Fruit fly (Drosophila melanogaster) S2 (cell line): ENCODE results near the gene Tim17b2.

Experiments
- CG8478 ChIP-seq: fragments of >200 bp; optimal IDR thresholded peaks from 2 replicates; lab custom pipeline; 2018
- CTCF ChIP-seq, 2 experiments: fragments of >200 bp; optimal IDR thresholded peaks; 2 replicates each; lab custom pipeline; 2018

Tim17b2 gene

DNA sequence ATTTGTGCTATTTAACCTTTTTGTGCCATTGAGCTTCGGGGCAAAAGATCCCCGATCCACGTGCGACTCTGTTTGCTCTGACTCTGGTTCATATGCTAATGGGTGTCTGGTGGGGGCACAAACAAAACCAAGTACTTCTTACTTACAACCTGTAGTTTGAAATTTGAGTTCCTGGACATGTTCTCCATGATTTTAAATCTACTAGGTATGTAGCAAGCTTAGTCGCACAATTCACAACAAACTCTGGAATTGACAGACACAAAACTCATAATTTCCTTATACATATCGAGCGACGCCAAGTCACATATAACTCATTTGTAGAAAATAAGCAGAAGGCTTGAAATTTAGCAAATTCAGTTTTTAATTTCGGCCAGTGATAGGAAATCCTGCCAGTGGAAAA is at the start of gene Tim17b2:
Tim17b2 (plus strand) TSS at position 301 of the 400 bp plus-strand sequence.
- TF ChIP-seq CTCF (optimal IDR thresholded peaks at IDR 0.05; lab: Kevin White, UChicago) (no peak), CG8478 (lab: Kevin White, UChicago) (no peak)

DNA sequence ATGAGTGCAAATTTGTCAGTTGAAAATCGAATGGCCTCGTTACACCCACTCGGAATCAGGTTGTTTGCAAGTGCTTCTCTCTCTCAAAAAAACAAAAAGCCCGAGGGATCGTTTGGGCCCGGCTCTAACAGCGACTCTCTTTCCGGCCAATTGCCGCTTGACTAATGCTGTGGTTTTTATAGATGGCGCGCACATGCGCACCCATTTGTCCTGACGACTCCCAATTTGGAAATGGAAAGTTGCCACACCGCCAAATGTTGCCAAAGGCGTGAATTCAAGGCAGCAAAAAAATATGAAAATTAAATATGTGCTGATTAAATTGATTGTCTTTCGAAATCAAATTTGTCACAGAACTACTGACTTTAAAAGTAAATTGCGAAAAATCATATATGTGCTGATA is 49.6 kb upstream of the Tim17b2 start:
- peak in 1 of 2 experiments; percentile 23 for TF ChIP-seq CTCF (optimal IDR thresholded peaks at IDR 0.05; lab: Kevin White, UChicago)
- no peak for TF ChIP-seq CG8478 (lab: Kevin White, UChicago)

DNA sequence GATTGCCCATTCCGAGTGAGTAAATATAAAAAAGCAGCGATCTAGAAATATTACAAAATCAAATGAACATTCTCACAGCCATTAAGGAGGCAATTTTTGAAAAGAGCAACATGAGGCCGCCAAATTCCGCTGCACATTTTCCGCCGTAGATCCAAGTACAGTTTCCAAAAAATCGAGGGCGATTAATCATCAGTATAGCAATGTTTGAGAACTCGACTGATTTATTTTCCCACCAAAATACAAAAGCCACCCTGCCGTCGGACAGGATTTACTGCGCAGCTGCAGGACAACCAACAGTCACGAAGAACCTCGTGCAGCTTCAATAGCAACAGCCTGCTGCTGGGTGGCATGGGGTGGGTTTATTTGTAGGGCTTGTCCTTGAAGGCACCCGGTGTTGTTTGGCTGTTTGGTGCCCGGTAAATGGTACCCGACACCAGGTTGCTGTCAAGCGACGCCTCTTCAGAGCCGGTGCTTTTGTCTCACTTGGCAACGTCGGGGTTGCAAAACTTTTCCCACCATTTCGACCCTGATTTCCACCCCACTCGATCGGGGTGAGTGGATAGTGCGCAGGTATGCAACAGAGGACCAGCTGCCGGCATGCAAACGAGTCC is 48.8 kb upstream of the Tim17b2 start:
- no peak for TF ChIP-seq CG8478 (lab: Kevin White, UChicago)
- no peak for TF ChIP-seq CTCF (optimal IDR thresholded peaks at IDR 0.05; lab: Kevin White, UChicago)

DNA sequence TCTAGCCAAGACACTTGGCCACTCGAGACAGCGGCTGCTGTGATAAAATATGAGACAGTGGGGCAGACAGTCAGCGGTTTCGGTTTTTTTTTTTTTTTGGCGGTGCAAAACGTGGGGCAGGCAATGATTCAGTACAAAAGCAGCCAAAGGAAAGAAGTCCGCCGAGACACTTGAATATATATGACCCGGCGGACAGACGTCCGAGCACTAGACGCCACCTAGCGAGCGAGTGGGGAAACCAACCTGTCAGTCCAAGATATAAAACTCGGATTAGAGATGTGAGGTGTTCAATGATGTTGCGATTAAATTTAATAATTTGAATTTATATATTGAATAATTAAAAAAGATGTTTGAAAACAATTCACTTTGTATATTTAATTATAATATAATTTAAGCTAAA is 45.6 kb upstream of the Tim17b2 start:
- peak; percentile 82 to 84 for TF ChIP-seq CTCF (optimal IDR thresholded peaks at IDR 0.05; lab: Kevin White, UChicago)
- TF ChIP-seq CG8478 (lab: Kevin White, UChicago): no peak

DNA sequence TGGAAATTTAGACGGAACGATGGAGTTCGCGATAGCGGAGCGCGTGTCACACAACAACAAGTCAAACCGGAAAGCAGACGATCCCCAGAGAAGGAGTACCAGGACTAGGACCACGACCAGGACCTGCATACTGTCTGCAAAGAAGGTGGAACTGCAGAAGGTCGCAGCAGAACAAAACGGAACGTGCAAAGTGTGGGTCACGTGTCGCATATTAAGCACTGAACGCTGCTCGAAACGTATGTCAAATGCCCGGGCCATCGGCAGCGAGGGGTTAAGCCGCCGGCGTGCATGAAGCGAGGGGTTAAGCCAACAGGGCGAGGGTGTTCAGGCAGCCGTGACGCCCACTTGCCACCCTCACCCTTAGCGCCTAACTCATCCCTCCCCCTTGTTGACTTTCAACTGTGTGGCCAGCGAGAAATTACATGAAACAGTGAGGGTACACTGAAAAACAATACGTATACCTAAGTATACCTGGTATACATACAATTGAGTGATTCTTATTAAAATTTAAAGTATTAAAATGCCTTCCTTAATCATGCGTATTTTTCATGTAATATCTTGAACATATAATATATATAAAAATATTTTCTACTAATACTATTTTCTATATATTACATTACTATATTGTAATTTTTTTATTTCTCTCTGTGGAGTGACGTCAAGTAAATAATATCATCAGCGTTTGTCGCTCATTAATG is 42.5 kb upstream of the Tim17b2 start:
- TF ChIP-seq CTCF (optimal IDR thresholded peaks at IDR 0.05; lab: Kevin White, UChicago) (no peak), CG8478 (lab: Kevin White, UChicago) (no peak)

DNA sequence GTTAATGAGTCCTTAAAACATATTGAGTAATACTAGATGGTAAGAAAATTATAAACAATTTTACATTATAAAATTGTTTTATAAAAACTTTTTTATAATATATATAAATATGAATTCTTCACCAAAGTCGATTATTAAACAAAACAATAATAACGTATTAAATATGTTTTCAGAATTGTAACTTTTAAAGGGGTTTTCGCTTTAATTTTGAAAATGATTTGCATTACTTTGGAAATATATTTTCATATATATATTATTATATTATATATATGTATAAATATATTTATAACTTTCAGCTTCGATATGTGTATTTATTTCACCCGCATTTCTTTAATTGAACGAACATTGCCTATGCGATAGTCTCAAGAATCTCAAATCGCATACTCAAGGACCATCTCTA is 26.5 kb upstream of the Tim17b2 start:
- TF ChIP-seq CTCF (optimal IDR thresholded peaks at IDR 0.05; lab: Kevin White, UChicago) (no peak), CG8478 (lab: Kevin White, UChicago) (no peak)

DNA sequence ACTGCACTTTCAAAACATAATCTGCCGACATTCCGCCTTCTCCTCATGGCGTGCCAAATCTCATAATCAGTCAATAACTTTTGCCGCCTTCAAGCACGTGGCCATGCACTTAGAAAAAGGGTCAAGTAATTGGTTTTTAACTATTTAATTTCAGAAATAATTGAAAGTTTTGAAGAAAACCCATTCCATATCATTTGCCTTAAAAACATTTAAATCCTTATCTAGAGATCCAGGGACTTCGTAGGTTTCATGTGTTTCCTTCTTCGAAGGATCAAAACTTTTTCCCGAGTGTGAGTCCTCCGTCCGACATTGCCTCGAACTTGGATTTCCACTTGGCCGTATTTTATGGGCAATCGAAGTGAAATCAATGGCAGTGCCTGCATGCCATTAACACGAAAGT is 25.6 kb upstream of the Tim17b2 start:
- no peak for TF ChIP-seq CG8478 (lab: Kevin White, UChicago)
- no peak for TF ChIP-seq CTCF (optimal IDR thresholded peaks at IDR 0.05; lab: Kevin White, UChicago)

DNA sequence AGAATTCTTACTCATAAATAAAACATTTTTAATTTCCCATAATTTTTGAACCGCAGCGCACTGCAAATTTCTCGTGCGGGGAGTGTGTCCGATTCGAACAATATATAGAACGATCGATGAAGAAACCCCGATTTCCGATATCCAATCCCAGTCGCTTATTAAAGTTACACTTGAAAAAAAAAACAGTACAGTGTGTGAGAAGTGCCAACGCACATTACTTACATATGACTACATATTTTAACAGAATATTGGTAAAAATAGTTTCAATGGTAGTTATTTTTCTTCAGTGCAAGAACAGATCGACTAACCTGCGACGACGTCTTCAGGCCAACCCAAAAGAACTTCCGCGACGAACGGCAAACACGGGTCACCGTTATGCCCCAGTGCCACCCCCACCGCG is 21.5 kb upstream of the Tim17b2 start:
- no peak for TF ChIP-seq CTCF (optimal IDR thresholded peaks at IDR 0.05; lab: Kevin White, UChicago)
- no peak for TF ChIP-seq CG8478 (lab: Kevin White, UChicago)

DNA sequence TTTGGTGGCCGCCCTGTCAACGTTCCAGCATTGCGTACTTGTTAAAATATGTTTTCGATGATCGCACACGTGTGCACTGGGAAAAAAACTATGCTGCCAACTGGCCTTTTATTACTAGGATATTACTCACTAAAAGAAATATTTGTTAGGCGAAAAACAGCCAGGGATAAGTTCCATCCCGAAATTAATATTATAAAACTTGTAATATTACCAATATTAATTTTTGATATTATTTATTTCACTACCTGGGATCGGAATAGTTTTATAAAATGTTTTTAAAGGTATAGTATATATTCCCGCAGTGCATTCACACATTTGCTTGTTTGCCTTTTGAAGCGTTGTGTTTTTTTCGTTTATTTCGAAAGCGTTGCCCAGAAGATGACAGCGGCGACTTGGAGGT is 21.0 kb upstream of the Tim17b2 start:
- no peak for TF ChIP-seq CTCF (optimal IDR thresholded peaks at IDR 0.05; lab: Kevin White, UChicago)
- TF ChIP-seq CG8478 (lab: Kevin White, UChicago): no peak

DNA sequence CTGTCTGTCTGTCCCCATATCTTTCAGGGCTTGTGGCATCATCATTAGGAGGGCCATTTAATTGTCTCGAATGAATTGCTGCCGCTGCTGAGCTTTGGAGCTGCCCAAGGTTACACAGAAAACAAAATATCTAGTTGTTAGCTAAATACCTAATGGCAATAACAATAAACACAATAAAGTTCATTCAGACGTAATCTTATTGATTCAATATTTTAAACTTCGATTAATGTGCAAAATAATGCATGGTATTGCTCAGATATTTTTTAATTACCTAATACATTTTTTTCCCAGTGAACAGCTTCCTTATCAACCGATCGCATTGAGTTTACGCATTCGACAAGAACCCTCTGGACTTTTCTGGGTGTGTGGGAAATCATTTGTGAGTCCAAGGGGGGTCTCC is 19.4 kb upstream of the Tim17b2 start:
- no peak for TF ChIP-seq CG8478 (lab: Kevin White, UChicago)
- TF ChIP-seq CTCF (optimal IDR thresholded peaks at IDR 0.05; lab: Kevin White, UChicago): no peak

DNA sequence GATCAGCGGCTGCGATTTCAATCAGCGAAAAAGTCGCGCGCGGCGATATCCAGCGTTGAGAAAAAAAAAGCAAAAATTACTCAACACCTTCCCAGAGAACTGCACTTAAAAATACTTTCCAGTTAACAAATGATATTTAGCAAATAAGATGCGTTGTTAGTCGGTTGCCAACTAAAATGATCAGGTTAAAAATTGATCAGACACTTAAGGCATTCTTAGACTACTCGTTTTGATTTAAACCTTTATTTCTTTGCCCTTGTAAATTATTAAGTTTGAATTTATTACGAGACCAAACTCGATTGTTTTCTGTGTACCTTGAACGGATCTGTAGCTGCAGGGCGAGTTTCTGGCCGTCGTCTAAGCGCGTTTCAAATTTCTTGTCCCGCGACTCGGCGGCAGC is 18.6 kb upstream of the Tim17b2 start:
- TF ChIP-seq CTCF (optimal IDR thresholded peaks at IDR 0.05; lab: Kevin White, UChicago): no peak
- no peak for TF ChIP-seq CG8478 (lab: Kevin White, UChicago)

DNA sequence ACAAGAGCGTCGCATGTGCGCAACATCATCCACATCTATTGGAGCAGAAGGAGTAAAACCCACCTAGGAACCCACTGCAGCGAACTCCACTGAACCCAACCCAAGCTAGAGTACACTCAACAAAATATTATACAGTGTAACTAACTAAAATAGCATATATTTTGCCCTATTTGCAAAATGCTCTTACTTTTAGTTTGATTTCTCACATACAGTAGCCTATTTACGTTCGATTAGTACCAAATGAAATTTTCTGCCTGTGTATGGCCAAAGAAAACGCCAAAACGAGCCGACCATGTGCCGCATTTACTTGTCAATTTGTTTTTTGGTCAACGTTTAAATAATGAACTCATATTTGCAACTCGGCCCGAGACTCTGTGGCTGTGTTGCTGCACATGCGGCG is 15.8 kb upstream of the Tim17b2 start:
- TF ChIP-seq CTCF (optimal IDR thresholded peaks at IDR 0.05; lab: Kevin White, UChicago) (no peak), CG8478 (lab: Kevin White, UChicago) (no peak)

DNA sequence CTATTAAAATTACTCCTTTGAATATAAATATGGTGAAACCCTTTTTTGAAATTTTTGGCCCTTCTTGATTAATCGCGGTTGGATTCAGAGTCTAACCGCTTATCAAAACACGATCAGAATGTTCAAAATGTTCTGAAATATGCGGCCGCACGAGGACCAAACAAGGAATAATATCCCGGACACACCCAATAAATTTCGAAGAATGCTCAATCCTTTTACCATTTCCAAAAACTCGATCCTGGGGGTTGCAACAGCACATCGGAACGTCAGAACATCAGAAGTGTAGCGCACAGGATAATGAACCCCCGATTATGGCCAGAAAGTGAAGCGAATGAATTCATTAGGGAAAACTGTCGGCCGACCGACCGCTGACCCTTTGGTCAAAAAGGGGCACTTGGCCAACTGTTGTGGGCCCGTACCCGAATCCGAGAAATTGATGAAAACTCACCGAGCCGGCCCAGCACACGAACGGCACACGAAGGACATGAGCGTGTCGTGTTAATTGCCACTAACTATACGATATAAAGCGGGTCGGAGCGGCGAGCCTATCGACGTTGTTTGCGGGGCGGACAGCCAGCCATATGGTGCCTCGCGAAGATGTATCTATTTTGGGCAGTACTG is 13.9 kb upstream of the Tim17b2 start:
- TF ChIP-seq CG8478 (lab: Kevin White, UChicago) (no peak), CTCF (optimal IDR thresholded peaks at IDR 0.05; lab: Kevin White, UChicago) (no peak)

DNA sequence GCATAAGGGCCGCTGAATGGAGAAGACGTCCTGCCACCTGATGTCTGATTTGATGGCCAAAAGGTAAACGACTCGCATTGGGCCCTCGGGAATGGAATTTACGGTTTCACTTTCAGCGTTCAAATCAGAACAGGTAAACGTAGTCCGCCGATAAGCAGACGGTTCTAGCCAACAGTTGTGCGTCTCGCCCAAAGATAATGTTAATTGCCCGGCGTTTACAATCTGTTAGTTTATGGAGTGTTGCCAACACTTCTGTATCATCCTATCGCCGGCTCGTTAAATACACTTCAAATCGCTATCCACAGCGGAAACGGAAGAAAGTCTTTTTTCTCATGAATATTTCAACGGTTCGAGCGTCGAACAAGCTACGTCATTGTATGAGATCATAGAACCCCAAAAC is 13.0 kb upstream of the Tim17b2 start:
- TF ChIP-seq CG8478 (lab: Kevin White, UChicago): no peak
- no peak for TF ChIP-seq CTCF (optimal IDR thresholded peaks at IDR 0.05; lab: Kevin White, UChicago)

DNA sequence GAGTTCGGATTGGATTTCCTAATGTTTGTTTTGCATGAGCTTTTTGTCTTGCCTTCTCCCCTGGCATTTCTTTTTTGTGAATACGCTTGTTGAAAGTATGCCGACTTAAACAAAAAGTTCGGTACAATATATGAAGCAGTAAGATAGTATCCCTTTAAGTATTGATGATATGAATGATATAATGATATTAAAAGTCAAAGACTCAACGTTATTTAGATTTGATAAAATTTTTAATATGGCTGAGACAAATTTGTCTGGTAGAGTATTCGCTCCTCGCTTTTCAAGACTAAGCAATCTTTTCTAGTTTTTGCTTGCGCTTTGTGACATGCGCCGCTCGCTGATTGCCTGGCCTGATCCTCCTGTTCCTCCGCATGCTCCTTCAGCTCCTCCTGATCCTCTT is 10.1 kb upstream of the Tim17b2 start:
- no peak for TF ChIP-seq CTCF (optimal IDR thresholded peaks at IDR 0.05; lab: Kevin White, UChicago)
- no peak for TF ChIP-seq CG8478 (lab: Kevin White, UChicago)
